Fruit fly (Drosophila melanogaster) ovary, adult (tissue): Measurements from ENCODE around the gene CG6225.

Experiments
- CG17801 ChIP-seq: fragments of 200-800 bp; optimal IDR thresholded peaks from 2 replicates; lab custom pipeline; 2019; ENCODE audit warnings: missing biosample characterization, mild to moderate bottlenecking, missing genetic modification characterization, moderate library complexity; ENCODE audit not compliant: partially characterized antibody

Gene CG6225

DNA sequence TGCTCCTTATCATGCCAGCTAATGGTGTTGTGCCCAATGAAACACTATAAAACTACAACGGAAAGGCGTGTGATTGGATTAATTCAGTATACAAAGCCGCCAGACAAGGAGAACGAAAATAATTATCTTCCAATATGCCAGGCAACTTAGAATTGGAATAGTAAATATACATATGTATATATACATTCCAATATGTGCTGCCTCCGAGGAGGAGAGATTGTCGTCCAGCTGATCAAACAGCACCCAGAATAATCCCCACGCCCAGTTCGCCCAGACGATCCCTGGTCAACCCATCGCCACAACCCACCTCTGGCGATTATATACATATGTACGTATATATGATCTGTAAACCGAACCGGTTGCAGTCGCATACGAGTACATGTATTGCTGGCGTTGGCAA is 46.9 kb downstream of the CG6225 start:
- TF ChIP-seq CG17801 = no peak

DNA sequence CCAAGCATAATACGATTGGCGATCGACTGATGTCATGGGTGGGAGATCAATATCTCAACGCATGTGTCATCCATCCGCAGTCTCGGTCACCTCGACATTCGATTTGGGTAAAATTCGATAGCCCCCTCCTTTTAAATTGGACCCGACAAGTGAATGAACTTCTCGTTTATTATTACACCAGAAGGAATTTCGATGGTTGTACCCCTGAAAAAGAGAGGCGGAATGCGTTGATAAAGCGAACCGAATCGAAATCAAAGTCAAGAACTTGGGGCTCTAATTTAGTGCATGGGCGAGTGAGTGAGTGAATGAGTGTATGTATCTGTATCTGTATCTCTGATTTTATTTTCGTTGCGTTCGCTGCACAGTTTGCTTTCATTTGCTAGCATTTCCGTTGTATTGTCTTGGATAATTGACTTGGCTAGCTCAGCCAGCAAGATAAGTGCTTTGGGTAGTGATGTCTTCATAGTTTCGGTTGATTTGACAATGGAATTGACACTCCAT is 47.7 kb downstream of the CG6225 start:
- no peak for TF ChIP-seq CG17801

DNA sequence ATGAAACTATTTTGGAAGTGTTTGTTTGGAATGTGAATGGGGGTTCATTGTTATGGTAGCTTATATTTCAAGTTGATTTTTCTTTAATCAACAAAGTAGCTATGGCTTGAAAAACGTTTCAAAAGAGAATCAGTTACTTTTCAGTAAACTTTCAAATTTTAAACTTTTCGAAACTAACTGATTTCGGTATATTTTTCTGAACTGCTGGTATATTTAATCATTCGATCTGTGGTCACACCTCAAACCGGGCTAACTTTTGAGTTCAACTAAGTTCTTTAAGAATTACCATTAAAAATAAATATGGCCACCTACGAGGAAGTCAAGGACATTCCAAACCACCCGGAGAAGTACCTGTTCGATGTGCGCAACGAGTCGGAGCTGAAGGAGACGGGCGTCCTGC is 50.5 kb downstream of the CG6225 start, which contains the start of gene CG12279:
Gene CG12279 (plus strand): TSS at position 234 of the 400 bp plus-strand sequence.
- TF ChIP-seq CG17801 = no peak
